Fruit fly (Drosophila melanogaster) whole organism, embryonic: Measurements from ENCODE around the gene CG31798.

Experiments used
- Asciz ChIP-seq: fragments of 200-800 bp; sonication (Bioruptor generic); optimal IDR thresholded peaks from 2 replicates; lab custom pipeline; 2017; ENCODE audit warnings: missing biosample characterization, mild to moderate bottlenecking, missing genetic modification characterization, missing genetic modification reagents
- Bteb2 ChIP-seq: fragments of 200-800 bp; sonication (Bioruptor generic); optimal IDR thresholded peaks from 2 replicates; lab custom pipeline; 2016; ENCODE audit warnings: missing biosample characterization, missing genetic modification characterization
- CG10209 ChIP-seq: fragments of 200-800 bp; sonication (Bioruptor generic); optimal IDR thresholded peaks from 3 replicates; lab custom pipeline; 2017; ENCODE audit warnings: missing biosample characterization, mild to moderate bottlenecking, missing genetic modification characterization, missing genetic modification reagents
- CG11695 ChIP-seq: fragments of 200-800 bp; sonication (Bioruptor generic); IDR thresholded peaks from 3 replicates; pipeline ENCODE4 v1.3.6; 2022; ENCODE audit warnings: missing biosample characterization, missing genetic modification characterization
- CG12155 ChIP-seq: fragments of 200-800 bp; sonication (Bioruptor generic); optimal IDR thresholded peaks from 3 replicates; lab custom pipeline; 2016; ENCODE audit warnings: missing biosample characterization, missing genetic modification characterization
- CG13424 ChIP-seq: fragments of 200-800 bp; sonication (Bioruptor generic); optimal IDR thresholded peaks from 2 replicates; lab custom pipeline; 2019; ENCODE audit warnings: missing biosample characterization, mild to moderate bottlenecking, missing genetic modification characterization, moderate library complexity
- CG14441 ChIP-seq: fragments of 200-800 bp; sonication (Bioruptor generic); IDR thresholded peaks from 2 replicates; pipeline ENCODE4 v1.3.6; 2022; ENCODE audit warnings: missing biosample characterization, missing genetic modification characterization
- CG15073 ChIP-seq: fragments of 200-800 bp; sonication (Bioruptor generic); optimal IDR thresholded peaks from 2 replicates; lab custom pipeline; 2016; ENCODE audit warnings: missing biosample characterization, missing genetic modification characterization
- CG15479 ChIP-seq: fragments of 200-800 bp; sonication (Bioruptor generic); optimal IDR thresholded peaks from 3 replicates; lab custom pipeline; 2019; ENCODE audit warnings: missing biosample characterization, mild to moderate bottlenecking, missing genetic modification characterization, moderate library complexity
- CG1602 ChIP-seq: fragments of 200-800 bp; sonication (Bioruptor generic); optimal IDR thresholded peaks from 3 replicates; lab custom pipeline; 2016; ENCODE audit warnings: missing biosample characterization, missing genetic modification characterization
- CG17359 ChIP-seq: fragments of 200-800 bp; sonication (Bioruptor generic); optimal IDR thresholded peaks from 3 replicates; lab custom pipeline; 2018; ENCODE audit warnings: missing biosample characterization, mild to moderate bottlenecking, missing genetic modification characterization, moderate library complexity
- CG18011 ChIP-seq: fragments of 200-800 bp; sonication (Bioruptor generic); optimal IDR thresholded peaks from 2 replicates; lab custom pipeline; 2017; ENCODE audit warnings: missing biosample characterization, missing genetic modification characterization, mild to moderate bottlenecking, moderate library complexity, missing genotype
- CG18262 ChIP-seq: fragments of 200-800 bp; optimal IDR thresholded peaks from 3 replicates; lab custom pipeline; 2019; ENCODE audit warnings: missing biosample characterization, mild to moderate bottlenecking, missing genetic modification characterization, moderate library complexity
- CG18599 ChIP-seq: fragments of 200-800 bp; sonication (Bioruptor generic); optimal IDR thresholded peaks from 3 replicates; lab custom pipeline; 2017; ENCODE audit warnings: missing biosample characterization, missing genetic modification characterization, mild to moderate bottlenecking, moderate library complexity, missing genetic modification reagents
- CG31388 ChIP-seq: fragments of 200-800 bp; sonication (Bioruptor generic); optimal IDR thresholded peaks from 2 replicates; lab custom pipeline; 2016; ENCODE audit warnings: missing biosample characterization, missing genetic modification characterization
- CG3995 ChIP-seq: fragments of 200-800 bp; sonication (Bioruptor generic); optimal IDR thresholded peaks from 3 replicates; lab custom pipeline; 2016; ENCODE audit warnings: missing biosample characterization, missing genetic modification characterization
- CG4360 ChIP-seq: fragments of 200-800 bp; sonication (Bioruptor generic); IDR thresholded peaks from 2 replicates; pipeline ENCODE4 v1.3.6; 2022; ENCODE audit warnings: missing biosample characterization, missing genetic modification characterization
- CG43689 ChIP-seq: fragments of 200-800 bp; sonication (Bioruptor generic); IDR thresholded peaks from 2 replicates; pipeline ENCODE4 v1.3.6; 2022; ENCODE audit warnings: missing biosample characterization, missing genetic modification characterization
- CG6813 ChIP-seq: fragments of 200-800 bp; sonication (Bioruptor generic); optimal IDR thresholded peaks from 2 replicates; lab custom pipeline; 2017; ENCODE audit warnings: missing biosample characterization, missing genetic modification characterization, mild to moderate bottlenecking, moderate library complexity, missing genetic modification reagents
- CG7556 ChIP-seq: fragments of 200-800 bp; sonication (Bioruptor generic); optimal IDR thresholded peaks from 2 replicates; lab custom pipeline; 2017; ENCODE audit warnings: missing biosample characterization, mild to moderate bottlenecking, missing genetic modification characterization
- CG9876 ChIP-seq: fragments of 200-800 bp; sonication (Bioruptor generic); optimal IDR thresholded peaks from 2 replicates; lab custom pipeline; 2016; ENCODE audit warnings: missing biosample characterization, missing genetic modification characterization
- D19A ChIP-seq: fragments of 200-800 bp; optimal IDR thresholded peaks from 3 replicates; lab custom pipeline; 2019; ENCODE audit warnings: missing biosample characterization, mild to moderate bottlenecking, missing genetic modification characterization, moderate library complexity
- Doc2 ChIP-seq: fragments of 200-800 bp; sonication (Bioruptor generic); IDR thresholded peaks from 2 replicates; pipeline ENCODE4 v1.3.6; 2022; ENCODE audit warnings: missing biosample characterization, missing genetic modification characterization
- Eip74EF ChIP-seq, 2 experiments: fragments of 200-800 bp in 1 of 2; fragments of >200 bp in 1 of 2; sonication (Bioruptor generic) in 1 of 2; optimal IDR thresholded peaks; 2 replicates each; lab custom pipeline; 2017 to 2019; ENCODE audit warnings: missing biosample characterization in 2 of 2, missing genetic modification characterization in 2 of 2, mild to moderate bottlenecking in 1 of 2, moderate library complexity in 1 of 2
- Fer2 ChIP-seq: fragments of 200-800 bp; sonication (Bioruptor generic); optimal IDR thresholded peaks from 2 replicates; lab custom pipeline; 2018; ENCODE audit warnings: missing biosample characterization, mild to moderate bottlenecking, missing genetic modification characterization, moderate library complexity
- Gug ChIP-seq: fragments of 200-800 bp; sonication (Bioruptor generic); IDR thresholded peaks from 4 replicates; pipeline ENCODE4 v1.3.6; 2022; ENCODE audit warnings: missing biosample characterization, missing genetic modification characterization
- H15 ChIP-seq: fragments of 200-800 bp; sonication (Bioruptor generic); IDR thresholded peaks from 3 replicates; pipeline ENCODE4 v1.3.6; 2022; ENCODE audit warnings: missing biosample characterization, missing genetic modification characterization
- Hr78 ChIP-seq, 2 experiments: fragments of 200-800 bp in 1 of 2; fragments of >200 bp in 1 of 2; sonication (Bioruptor generic) in 1 of 2; optimal IDR thresholded peaks; 2 replicates each; lab custom pipeline; 2017 to 2019; ENCODE audit warnings: missing biosample characterization in 2 of 2, missing genetic modification characterization in 2 of 2, mild to moderate bottlenecking in 1 of 2, moderate library complexity in 1 of 2
- NC2α ChIP-seq: fragments of 200-800 bp; sonication (Bioruptor generic); optimal IDR thresholded peaks from 2 replicates; lab custom pipeline; 2016; ENCODE audit warnings: missing biosample characterization, missing genetic modification characterization
- Nf-YA ChIP-seq: fragments of 200-800 bp; sonication (Bioruptor generic); IDR thresholded peaks from 2 replicates; pipeline ENCODE4 v1.3.6; 2022; ENCODE audit warnings: missing biosample characterization, missing genetic modification characterization
- Nf-YC ChIP-seq: fragments of 200-800 bp; optimal IDR thresholded peaks from 3 replicates; lab custom pipeline; 2019; ENCODE audit warnings: missing biosample characterization, mild to moderate bottlenecking, missing genetic modification characterization, moderate library complexity
- PHDP ChIP-seq: fragments of 200-800 bp; sonication (Bioruptor generic); optimal IDR thresholded peaks from 3 replicates; lab custom pipeline; 2018; ENCODE audit warnings: missing biosample characterization, mild to moderate bottlenecking, missing genetic modification characterization, moderate library complexity
- Pdp1 ChIP-seq, 2 experiments: fragments of 200-800 bp; sonication (Bioruptor generic); optimal IDR thresholded peaks; 3 replicates each; lab custom pipeline; 2016; ENCODE audit warnings: missing biosample characterization in 2 of 2, missing genetic modification characterization in 2 of 2, mild to moderate bottlenecking in 1 of 2, moderate library complexity in 1 of 2
- Stat92E ChIP-seq, 3 experiments: fragments of >200 bp in 2 of 3; fragments of 200-800 bp in 1 of 3; sonication (Bioruptor generic) in 1 of 3; optimal IDR thresholded peaks; 2 replicates each; lab custom pipeline; 2017 to 2019; ENCODE audit warnings: missing biosample characterization in 3 of 3, missing genetic modification characterization in 3 of 3, mild to moderate bottlenecking in 1 of 3, moderate library complexity in 1 of 3
- Xrp1 ChIP-seq: fragments of 200-800 bp; sonication (Bioruptor generic); IDR thresholded peaks from 2 replicates; pipeline ENCODE4 v1.3.6; 2022; ENCODE audit warnings: missing biosample characterization, missing genetic modification characterization
- aop ChIP-seq: fragments of 200-800 bp; sonication (Bioruptor generic); IDR thresholded peaks from 2 replicates; pipeline ENCODE4 v1.3.6; 2022; ENCODE audit warnings: missing biosample characterization, missing genetic modification characterization
- disco-r ChIP-seq: fragments of 200-800 bp; sonication (Bioruptor generic); optimal IDR thresholded peaks from 2 replicates; lab custom pipeline; 2016; ENCODE audit warnings: missing biosample characterization, missing genetic modification characterization
- dm ChIP-seq: fragments of 200-800 bp; sonication (Bioruptor generic); optimal IDR thresholded peaks from 3 replicates; lab custom pipeline; 2016; ENCODE audit warnings: missing biosample characterization, missing genetic modification characterization
- ems ChIP-seq: fragments of 200-800 bp; sonication (Bioruptor generic); optimal IDR thresholded peaks from 3 replicates; lab custom pipeline; 2016; ENCODE audit warnings: missing biosample characterization, missing genetic modification characterization
- fd102C ChIP-seq: fragments of 200-800 bp; sonication (Bioruptor generic); optimal IDR thresholded peaks from 2 replicates; lab custom pipeline; 2018; ENCODE audit warnings: missing biosample characterization, mild to moderate bottlenecking, missing genetic modification characterization, moderate library complexity
- fd64A ChIP-seq: fragments of 200-800 bp; sonication (Bioruptor generic); optimal IDR thresholded peaks from 3 replicates; lab custom pipeline; 2018; ENCODE audit warnings: missing biosample characterization, mild to moderate bottlenecking, missing genetic modification characterization
- gem ChIP-seq: fragments of 200-800 bp; sonication (Bioruptor generic); optimal IDR thresholded peaks from 2 replicates; lab custom pipeline; 2019; ENCODE audit warnings: missing biosample characterization, mild to moderate bottlenecking, missing genetic modification characterization, moderate library complexity
- insv ChIP-seq, 2 experiments: fragments of 200-800 bp; sonication (Bioruptor generic); optimal IDR thresholded peaks; 3 replicates each; lab custom pipeline; 2016 to 2018; ENCODE audit warnings: missing biosample characterization in 2 of 2, missing genetic modification characterization in 2 of 2
- kay ChIP-seq: fragments of 200-800 bp; sonication (Bioruptor generic); optimal IDR thresholded peaks from 2 replicates; lab custom pipeline; 2016; ENCODE audit warnings: missing biosample characterization, missing genetic modification characterization
- org-1 ChIP-seq: fragments of 200-800 bp; sonication (Bioruptor generic); optimal IDR thresholded peaks from 2 replicates; lab custom pipeline; 2017; ENCODE audit warnings: missing biosample characterization, missing genetic modification characterization
- p53 ChIP-seq: fragments of 200-800 bp; sonication (Bioruptor generic); optimal IDR thresholded peaks from 2 replicates; lab custom pipeline; 2016; ENCODE audit warnings: missing biosample characterization, missing genetic modification characterization
- pb ChIP-seq: fragments of 200-800 bp; sonication (Bioruptor generic); optimal IDR thresholded peaks from 3 replicates; lab custom pipeline; 2016; ENCODE audit warnings: missing biosample characterization, missing genetic modification characterization
- ttk ChIP-seq: fragments of 200-800 bp; sonication (Bioruptor generic); IDR thresholded peaks from 2 replicates; pipeline ENCODE4 v2.1.2; 2022; ENCODE audit warnings: missing biosample characterization, missing genetic modification characterization
- twi ChIP-seq: fragments of 200-800 bp; optimal IDR thresholded peaks from 2 replicates; lab custom pipeline; 2019; ENCODE audit warnings: missing biosample characterization, mild to moderate bottlenecking, missing genetic modification characterization, moderate library complexity
- vvl ChIP-seq: fragments of 200-800 bp; sonication (Bioruptor generic); IDR thresholded peaks from 2 replicates; pipeline ENCODE4 v1.3.6; 2022; ENCODE audit warnings: missing biosample characterization, missing genetic modification characterization
- wdn ChIP-seq: fragments of 200-800 bp; sonication (Bioruptor generic); IDR thresholded peaks from 2 replicates; pipeline ENCODE4 v1.3.6; 2022; ENCODE audit warnings: missing biosample characterization, missing genetic modification characterization

The CG31798 gene

DNA sequence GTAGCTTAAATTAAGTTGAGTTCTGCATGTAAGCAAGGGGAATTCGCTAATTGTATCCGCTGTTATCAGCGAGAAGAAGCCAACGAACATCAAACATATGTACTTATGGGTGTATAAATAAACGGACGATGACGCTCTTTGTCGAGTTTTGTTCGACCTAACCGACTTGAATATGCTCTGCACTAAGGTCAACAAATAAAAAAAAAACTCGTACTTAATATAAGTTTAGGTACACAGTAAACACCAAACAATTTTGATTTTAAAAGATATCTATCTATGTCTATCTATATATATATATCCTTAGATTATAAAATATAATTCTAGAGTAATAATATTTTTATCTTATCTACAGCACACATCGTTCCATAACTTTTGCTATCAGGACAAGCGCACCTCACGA, 29.3 kb upstream of the CG31798 start (continued):
- TF ChIP-seq pb (GFP tag; lab: Kevin White, UChicago) (no peak), Doc2 (no peak), CG14441 (GFP tag; lab: Robert Waterston, UW) (no peak), Fer2 (tag; lab: Kevin White, UChicago) (no peak), Xrp1 (GFP tag; lab: Robert Waterston, UW) (peak; percentile 37; the same call in 1 of the 2 replicates), Nf-YC (tag; lab: Kevin White, UChicago) (no peak), CG18011 (GFP tag; lab: Kevin White, UChicago) (no peak), insv (GFP tag; optimal IDR thresholded peaks at IDR 0.05; lab: Kevin White, UChicago) (no peak), CG13424 (tag; lab: Kevin White, UChicago) (no peak), disco-r (GFP tag; lab: Kevin White, UChicago) (no peak), CG18262 (tag; lab: Kevin White, UChicago) (peak; percentile 35), CG3995 (no peak), CG17359 (peak; percentile 21), ttk (GFP tag; lab: Robert Waterston, UW) (no peak), kay (no peak), CG9876 (no peak), wdn (GFP tag; lab: Robert Waterston, UW) (no peak), Nf-YA (GFP tag; lab: Robert Waterston, UW) (no peak), p53 (GFP tag; lab: Kevin White, UChicago) (no peak), fd102C (GFP tag; lab: Kevin White, UChicago) (no peak), Gug (GFP tag; lab: Robert Waterston, UW) (no peak), Asciz (GFP tag; lab: Kevin White, UChicago) (peak; percentile 6), Hr78 (GFP tag; optimal IDR thresholded peaks at IDR 0.05; lab: Kevin White, UChicago) (no peak), CG31388 (no peak), CG1602 (no peak), Eip74EF (GFP tag; optimal IDR thresholded peaks at IDR 0.05; lab: Kevin White, UChicago) (no peak), fd64A (GFP tag; lab: Kevin White, UChicago) (no peak), Pdp1 (GFP tag; optimal IDR thresholded peaks at IDR 0.05; lab: Kevin White, UChicago) (no peak), CG43689 (GFP tag; lab: Robert Waterston, UW) (no peak), vvl (peak; percentile 48), ems (GFP tag; lab: Kevin White, UChicago) (no peak), CG18599 (GFP tag; lab: Kevin White, UChicago) (peak; percentile 40), PHDP (tag; lab: Kevin White, UChicago) (peak; percentile 47), CG12155 (GFP tag; lab: Kevin White, UChicago) (no peak), Bteb2 (no peak), H15 (no peak), CG15073 (no peak), gem (peak; percentile 64), CG4360 (GFP tag; lab: Robert Waterston, UW) (no peak), D19A (tag; lab: Kevin White, UChicago) (peak; percentile 84), org-1 (GFP tag; lab: Kevin White, UChicago) (no peak), Stat92E (GFP tag; optimal IDR thresholded peaks at IDR 0.05; lab: Kevin White, UChicago) (no peak), CG15479 (GFP tag; lab: Kevin White, UChicago) (no peak), CG7556 (GFP tag; lab: Kevin White, UChicago) (peak; percentile 14), twi (no peak), dm (GFP tag; lab: Kevin White, UChicago) (no peak), NC2α (no peak), aop (GFP tag; lab: Robert Waterston, UW) (no peak), CG11695 (GFP tag; lab: Robert Waterston, UW) (no peak), CG6813 (GFP tag; lab: Kevin White, UChicago) (no peak), CG10209 (GFP tag; lab: Kevin White, UChicago) (no peak)
